Worm (Caenorhabditis elegans): ENCODE data around the gene F10E7.1.

- no peak for TF ChIP-seq tbx-2 (tag; optimal IDR thresholded peaks at IDR 0.05)
- no peak for TF ChIP-seq ama-1 (optimal IDR thresholded peaks at IDR 0.05)
- no peak for TF ChIP-seq aly-2 (tag; optimal IDR thresholded peaks at IDR 0.05)
- TF ChIP-seq nhr-11 (tag; optimal IDR thresholded peaks at IDR 0.05): no peak
- no peak for TF ChIP-seq mdl-1 (tag; optimal IDR thresholded peaks at IDR 0.05)
- TF ChIP-seq hmg-11 (tag; optimal IDR thresholded peaks at IDR 0.05): no peak
- no peak for TF ChIP-seq unc-39 (tag; optimal IDR thresholded peaks at IDR 0.05)
- no peak for TF ChIP-seq ZK546.5 (tag; optimal IDR thresholded peaks at IDR 0.05)
- TF ChIP-seq nhr-76 (tag; optimal IDR thresholded peaks at IDR 0.05): no peak
- TF ChIP-seq egl-27 (tag; optimal IDR thresholded peaks at IDR 0.05): no peak
These were observed 30.6 kb upstream of the F10E7.1 start for ce11 chrII:7095970-7096369.

Measured in whole organism, L3 larva.